Worm (Caenorhabditis elegans) whole organism, L4 larva: Measurements from ENCODE around the gene taco-1.

Experiments
- F44E2.7 ChIP-seq: fragments of 200-800 bp; sonication (Bioruptor generic); IDR thresholded peaks from 2 replicates; pipeline ENCODE4 v2.1.2; 2022; ENCODE audit warnings: missing genetic modification characterization, missing compliant biosample characterization
- ama-1 ChIP-seq: fragments of 150-350 bp; optimal IDR thresholded peaks from 2 replicates; lab custom pipeline; 2014; ENCODE audit warnings: inconsistent platforms, mixed read lengths
- dmd-6 ChIP-seq: fragments of 200-800 bp; sonication (Bioruptor generic); IDR thresholded peaks from 2 replicates; pipeline ENCODE4 v1.3.6; 2022; ENCODE audit warnings: missing genetic modification reagents, missing genetic modification characterization, missing compliant biosample characterization
- nhr-11 ChIP-seq: fragments of 150-350 bp; optimal IDR thresholded peaks from 2 replicates; lab custom pipeline; 2014; ENCODE audit warnings: missing biosample characterization, missing genetic modification characterization
- pha-4 ChIP-seq, 2 experiments: fragments of 150-350 bp in 1 of 2; fragments of 200-800 bp in 1 of 2; sonication (Bioruptor generic) in 1 of 2; IDR thresholded peaks in 1 of 2; optimal IDR thresholded peaks in 1 of 2; 2 replicates each; pipeline versions ENCODE4 v1.3.6 to Lab custom; 2014 to 2022; ENCODE audit warnings: missing genetic modification characterization in 2 of 2, missing genetic modification reagents in 2 of 2, missing biosample characterization in 1 of 2, missing compliant biosample characterization in 1 of 2
- unc-39 ChIP-seq: sonication (generic microtip); optimal IDR thresholded peaks from 2 replicates; lab custom pipeline; 2017; ENCODE audit warnings: missing biosample characterization, missing genetic modification characterization
- unc-62 ChIP-seq, 3 experiments: fragments of 150-350 bp in 1 of 3; sonication (generic microtip); optimal IDR thresholded peaks in 2 of 3; peaks in 1 of 3; 1 replicate in 1 of 3; 2 replicates in 2 of 3; lab custom pipeline; 2014 to 2017; ENCODE audit warnings: missing biosample characterization in 3 of 3, missing genetic modification characterization in 3 of 3, missing genetic modification reagents in 3 of 3, missing genotype in 1 of 3
- zfp-3 ChIP-seq: fragments of 200-800 bp; sonication (Bioruptor generic); conservative IDR thresholded peaks from 2 replicates; pipeline ENCODE4 v1.3.6; 2022; ENCODE audit warnings: missing genetic modification reagents, missing genetic modification characterization, missing compliant biosample characterization

ce11 chrIII:299220-299619, 15.3 kb downstream of the taco-1 start:
- TF ChIP-seq ama-1 (lab: Kevin White, UChicago) = no peak
- no peak for TF ChIP-seq F44E2.7 (GFP tag; lab: Robert Waterston, UW)
- TF ChIP-seq dmd-6 = peak; percentile 15; the same call in 1 of the 2 replicates
- TF ChIP-seq zfp-3 (GFP tag; lab: Robert Waterston, UW) = no peak
- TF ChIP-seq nhr-11 (tag; lab: Kevin White, UChicago) = no peak
- no peak for TF ChIP-seq pha-4 (GFP tag; IDR thresholded peaks at IDR 0.05; lab: Robert Waterston, UW)
- TF ChIP-seq pha-4 (tag; optimal IDR thresholded peaks at IDR 0.05; lab: Kevin White, UChicago) = no peak
- no peak for TF ChIP-seq unc-39
- TF ChIP-seq unc-62 (GFP tag; optimal IDR thresholded peaks at IDR 0.05 in 1 of 2; lab: Kevin White, UChicago) = no peak
- TF ChIP-seq unc-62 (tag; optimal IDR thresholded peaks at IDR 0.05; lab: Kevin White, UChicago) = no peak
